Fruit fly (Drosophila melanogaster): ENCODE results near the gene Rev1.

Gene Rev1

dm6 chr3L:681793-682369, 27.7 kb downstream of the Rev1 start (continued):
- TF ChIP-seq Gsc (GFP tag; IDR thresholded peaks at IDR 0.05) (no peak), zen (tag; optimal IDR thresholded peaks at IDR 0.05) (peak; percentile 54), CG4707 (GFP tag; optimal IDR thresholded peaks at IDR 0.05) (peak; percentile 11), Rx (GFP tag; IDR thresholded peaks at IDR 0.05) (no peak), h (optimal IDR thresholded peaks at IDR 0.05) (no peak), CG13296 (GFP tag; optimal IDR thresholded peaks at IDR 0.05) (peak; percentile 31), CG32767 (GFP tag; IDR thresholded peaks at IDR 0.05) (peak; percentile 56; the same call in 1 of the 2 replicates), dysf (GFP tag; IDR thresholded peaks at IDR 0.05) (peak; percentile 19; the same call in 1 of the 3 replicates), grau (tag; optimal IDR thresholded peaks at IDR 0.05) (peak; percentile 39), E2f1 (GFP tag; IDR thresholded peaks at IDR 0.05) (no peak), CG4404 (GFP tag; IDR thresholded peaks at IDR 0.05) (0 out of 2 replicates have a peak, but pooled peaks have one; percentile 18), Aef1 (GFP tag; IDR thresholded peaks at IDR 0.05) (peak; percentile 80), ato (GFP tag; IDR thresholded peaks at IDR 0.05; ENCODE audit: partially characterized antibody) (peak; percentile 51), exex (tag; optimal IDR thresholded peaks at IDR 0.05) (peak; percentile 15), Nf-YC (tag; optimal IDR thresholded peaks at IDR 0.05) (peak; percentile 39), pita (GFP tag; optimal IDR thresholded peaks at IDR 0.05) (no peak), ara (GFP tag; IDR thresholded peaks at IDR 0.05) (no peak), Mad (GFP tag; optimal IDR thresholded peaks at IDR 0.05) (peak; percentile 0), CHES-1-like (GFP tag; optimal IDR thresholded peaks at IDR 0.05) (peak; percentile 80), CG12744 (GFP tag; optimal IDR thresholded peaks at IDR 0.05) (no peak), CG1529 (GFP tag; optimal IDR thresholded peaks at IDR 0.05) (peak; percentile 41), YL-1 (GFP tag; optimal IDR thresholded peaks at IDR 0.05) (peak; percentile 63), CG12942 (GFP tag; optimal IDR thresholded peaks at IDR 0.05) (peak; percentile 12), Kr (GFP tag; optimal IDR thresholded peaks at IDR 0.05) (no peak), CG1647 (GFP tag; optimal IDR thresholded peaks at IDR 0.05) (peak; percentile 9), CG1602 (GFP tag; optimal IDR thresholded peaks at IDR 0.05) (no peak), cad (GFP tag; optimal IDR thresholded peaks at IDR 0.05) (peak; percentile 33), CG3838 (GFP tag; optimal IDR thresholded peaks at IDR 0.05) (peak; percentile 93), Dad (GFP tag; optimal IDR thresholded peaks at IDR 0.05) (peak; percentile 63), hth (optimal IDR thresholded peaks at IDR 0.05) (no peak), rib (GFP tag; IDR thresholded peaks at IDR 0.05) (no peak), ind (GFP tag; optimal IDR thresholded peaks at IDR 0.05) (peak; percentile 24), gce (GFP tag; IDR thresholded peaks at IDR 0.05) (no peak), CG17612 (GFP tag; IDR thresholded peaks at IDR 0.05) (no peak), bowl (GFP tag; IDR thresholded peaks at IDR 0.05) (no peak), D19A (tag; optimal IDR thresholded peaks at IDR 0.05) (peak; percentile 7), CG9817 (tag; optimal IDR thresholded peaks at IDR 0.05) (no peak), stwl (tag; optimal IDR thresholded peaks at IDR 0.05) (peak; percentile 91), zfh2 (GFP tag; optimal IDR thresholded peaks at IDR 0.05) (peak; percentile 40), H2.0 (GFP tag; IDR thresholded peaks at IDR 0.05) (0 out of 2 replicates have a peak, but pooled peaks have one; percentile 30), CG14860 (GFP tag; IDR thresholded peaks at IDR 0.05; ENCODE audit: partially characterized antibody) (no peak), sc (optimal IDR thresholded peaks at IDR 0.05) (no peak), sc (GFP tag; optimal IDR thresholded peaks at IDR 0.05) (no peak), CG3065 (GFP tag; optimal IDR thresholded peaks at IDR 0.05) (no peak), CG17802 (tag; optimal IDR thresholded peaks at IDR 0.05) (peak; percentile 30), Ets65A (GFP tag) (peak; percentile 91), CG2712 (tag; optimal IDR thresholded peaks at IDR 0.05) (peak; percentile 32), chinmo (GFP tag; IDR thresholded peaks at IDR 0.05; ENCODE audit: partially characterized antibody) (peak; percentile 46; the same call in 1 of the 4 replicates), cwo (GFP tag; optimal IDR thresholded peaks at IDR 0.05) (no peak), sr (GFP tag; IDR thresholded peaks at IDR 0.05) (peak; percentile 97), Atf6 (GFP tag; IDR thresholded peaks at IDR 0.05) (0 out of 2 replicates have a peak, but pooled peaks have one; percentile 33), CG4360 (GFP tag; IDR thresholded peaks at IDR 0.05) (0 out of 2 replicates have a peak, but pooled peaks have one; percentile 28)
